Worm (Caenorhabditis elegans): ENCODE measurements around the gene K11D12.11.

K11D12.11 gene

ce11 chrV:5031764-5032163 lies 7.6 kb downstream of the K11D12.11 start:
- TF ChIP-seq unc-3 (GFP tag; conservative IDR thresholded peaks at IDR 0.05) (no peak), unc-3 (tag; optimal IDR thresholded peaks at IDR 0.05) (no peak), eyg-1 (tag; optimal IDR thresholded peaks at IDR 0.05) (no peak), fkh-6 (tag; optimal IDR thresholded peaks at IDR 0.05) (no peak), pqm-1 (tag; optimal IDR thresholded peaks at IDR 0.05) (no peak), ceh-22 (tag; optimal IDR thresholded peaks at IDR 0.05) (no peak), sox-2 (GFP tag; IDR thresholded peaks at IDR 0.05) (no peak), ets-4 (tag; optimal IDR thresholded peaks at IDR 0.05) (no peak), F13H6.1 (tag; optimal IDR thresholded peaks at IDR 0.05) (no peak), nfya-1 (tag; optimal IDR thresholded peaks at IDR 0.05) (no peak), Y22D7AL.16 (tag; optimal IDR thresholded peaks at IDR 0.05) (no peak), unc-86 (tag; optimal IDR thresholded peaks at IDR 0.05) (no peak)

- TF ChIP-seq T23F11.4 (GFP tag; optimal IDR thresholded peaks at IDR 0.05) (no peak), ceh-19 (GFP tag; optimal IDR thresholded peaks at IDR 0.05) (no peak), unc-86 (tag; optimal IDR thresholded peaks at IDR 0.05) (no peak), ztf-16 (tag; optimal IDR thresholded peaks at IDR 0.05) (no peak), sdc-2 (tag; optimal IDR thresholded peaks at IDR 0.05) (no peak), eyg-1 (tag; optimal IDR thresholded peaks at IDR 0.05) (no peak), ref-2 (tag; optimal IDR thresholded peaks at IDR 0.05) (no peak), odd-2 (tag; optimal IDR thresholded peaks at IDR 0.05) (no peak)
Measured at ce11 chrV:5030715-5031114, 8.7 kb downstream of the K11D12.11 start, which contains the start of gene swt-7. swt-7 (minus strand) TSS chrV:5030815.

ce11 chrV:5030212-5030611 lies 9.2 kb downstream of the K11D12.11 start:
- no peak for TF ChIP-seq ceh-19 (GFP tag; optimal IDR thresholded peaks at IDR 0.05)
- TF ChIP-seq eyg-1 (tag; optimal IDR thresholded peaks at IDR 0.05), result no peak
- no peak for TF ChIP-seq fax-1 (tag; optimal IDR thresholded peaks at IDR 0.05)
- TF ChIP-seq syd-9 (tag; optimal IDR thresholded peaks at IDR 0.05), result no peak
- TF ChIP-seq ceh-30 (tag; optimal IDR thresholded peaks at IDR 0.05), result no peak
- TF ChIP-seq tbx-2 (tag; optimal IDR thresholded peaks at IDR 0.05), result no peak
- TF ChIP-seq K09A11.1 (tag; optimal IDR thresholded peaks at IDR 0.05; ENCODE audit: insufficient read depth), result no peak
- no peak for TF ChIP-seq C38D4.7 (GFP tag; optimal IDR thresholded peaks at IDR 0.05)
- no peak for TF ChIP-seq lim-6 (tag; optimal IDR thresholded peaks at IDR 0.05)
- no peak for TF ChIP-seq ceh-2 (tag; optimal IDR thresholded peaks at IDR 0.05)
- TF ChIP-seq ceh-24 (tag; optimal IDR thresholded peaks at IDR 0.05), result no peak
- no peak for TF ChIP-seq nfya-1 (tag; optimal IDR thresholded peaks at IDR 0.05)
- TF ChIP-seq elt-4 (tag; optimal IDR thresholded peaks at IDR 0.05), result no peak
- TF ChIP-seq che-1 (tag; optimal IDR thresholded peaks at IDR 0.05), result no peak
- TF ChIP-seq rnt-1 (tag; optimal IDR thresholded peaks at IDR 0.05), result no peak
- TF ChIP-seq T23F11.4 (GFP tag; optimal IDR thresholded peaks at IDR 0.05), result no peak
- no peak for TF ChIP-seq odd-2 (tag; optimal IDR thresholded peaks at IDR 0.05)

ce11 chrV:5027640-5028039 lies 11.8 kb downstream of the K11D12.11 start, which contains the start of gene cpt-4:
cpt-4 (minus strand) TSS chrV:5027723.
- peak; percentile 89 for TF ChIP-seq elt-2 (tag; optimal IDR thresholded peaks at IDR 0.05)
- no peak for TF ChIP-seq hlh-15 (tag; optimal IDR thresholded peaks at IDR 0.05)

ce11 chrV:5026438-5026837 lies 13.0 kb downstream of the K11D12.11 start:
- TF ChIP-seq dve-1 (tag; optimal IDR thresholded peaks at IDR 0.05) (no peak), elt-2 (tag; optimal IDR thresholded peaks at IDR 0.05) (peak; percentile 18)

- TF ChIP-seq elt-2 (tag; optimal IDR thresholded peaks at IDR 0.05) (peak; percentile 7), ceh-24 (tag; optimal IDR thresholded peaks at IDR 0.05) (no peak)
Measured at ce11 chrV:5023355-5023754, 16.0 kb downstream of the K11D12.11 start.
